Fruit fly (Drosophila melanogaster): ENCODE measurements around the gene CG11583.

dm6 chr3L:4254301-4254834 is 28.2 kb downstream of the CG11583 start, which contains the start of the genes ago and CG1265:
- no peak for TF ChIP-seq gt (GFP tag; IDR thresholded peaks at IDR 0.05)
- no peak for TF ChIP-seq HmgZ (tag; optimal IDR thresholded peaks at IDR 0.05)
- TF ChIP-seq sna (GFP tag; IDR thresholded peaks at IDR 0.05; ENCODE audit: partially characterized antibody) = no peak
- TF ChIP-seq Pdp1 (GFP tag; optimal IDR thresholded peaks at IDR 0.05) = no peak
- no peak for TF ChIP-seq CG30431 (GFP tag; optimal IDR thresholded peaks at IDR 0.05)
- no peak for TF ChIP-seq CG18011 (GFP tag; optimal IDR thresholded peaks at IDR 0.05)
- TF ChIP-seq sisA (GFP tag; IDR thresholded peaks at IDR 0.05) = peak; percentile 42
- TF ChIP-seq CG15696 (tag; optimal IDR thresholded peaks at IDR 0.05) = peak; percentile 49
- no peak for TF ChIP-seq grn (GFP tag; optimal IDR thresholded peaks at IDR 0.05)
